Fruit fly (Drosophila melanogaster) whole organism, adult: ENCODE results near the gene mRpS26.
A peak's percentile ranks its signal among the peaks of the same experiment; 100 is the strongest.

Experiments
- CG11617 ChIP-seq: fragments of 200-800 bp; sonication (Bioruptor generic); optimal IDR thresholded peaks from 2 replicates; lab custom pipeline; 2017; ENCODE audit warnings: mild to moderate bottlenecking, missing biosample characterization, missing genetic modification reagents, missing genetic modification characterization
- CG12768 ChIP-seq: fragments of 200-800 bp; sonication (Bioruptor generic); optimal IDR thresholded peaks from 2 replicates; lab custom pipeline; 2017; ENCODE audit warnings: missing biosample characterization, missing genetic modification characterization, mild to moderate bottlenecking, moderate library complexity, missing genetic modification reagents
- CG14711 ChIP-seq: fragments of 200-800 bp; sonication (Bioruptor generic); optimal IDR thresholded peaks from 2 replicates; lab custom pipeline; 2018; ENCODE audit warnings: missing biosample characterization, mild to moderate bottlenecking, missing genetic modification characterization, moderate library complexity
- CG1620 ChIP-seq: fragments of 200-800 bp; sonication (Bioruptor generic); optimal IDR thresholded peaks from 2 replicates; lab custom pipeline; 2016; ENCODE audit warnings: missing biosample characterization, missing genetic modification characterization
- CG33017 ChIP-seq: fragments of 200-800 bp; sonication (Bioruptor generic); optimal IDR thresholded peaks from 2 replicates; lab custom pipeline; 2018; ENCODE audit warnings: missing biosample characterization, mild to moderate bottlenecking, missing genetic modification characterization, moderate library complexity
- CG5204 ChIP-seq: fragments of 200-800 bp; sonication (Bioruptor generic); optimal IDR thresholded peaks from 2 replicates; lab custom pipeline; 2016; ENCODE audit warnings: missing biosample characterization, missing genetic modification characterization
- CG7045 ChIP-seq: fragments of 200-800 bp; sonication (Bioruptor generic); optimal IDR thresholded peaks from 2 replicates; lab custom pipeline; 2017; ENCODE audit warnings: missing biosample characterization, mild to moderate bottlenecking, missing genetic modification characterization
- CG7101 ChIP-seq: fragments of 200-800 bp; sonication (Bioruptor generic); optimal IDR thresholded peaks from 2 replicates; lab custom pipeline; 2018; ENCODE audit warnings: missing biosample characterization, mild to moderate bottlenecking, missing genetic modification characterization, moderate library complexity
- Clk ChIP-seq: fragments of 200-800 bp; sonication (Bioruptor generic); optimal IDR thresholded peaks from 2 replicates; lab custom pipeline; 2017; ENCODE audit warnings: missing biosample characterization, missing genetic modification characterization
- Crg-1 ChIP-seq: fragments of 200-800 bp; sonication (Bioruptor generic); optimal IDR thresholded peaks from 2 replicates; lab custom pipeline; 2016; ENCODE audit warnings: missing biosample characterization, missing genetic modification characterization
- Hr96 ChIP-seq: fragments of 200-800 bp; sonication (Bioruptor generic); optimal IDR thresholded peaks from 2 replicates; lab custom pipeline; 2016; ENCODE audit warnings: missing biosample characterization, missing genetic modification characterization
- Mnt ChIP-seq: fragments of 200-800 bp; sonication (Bioruptor generic); optimal IDR thresholded peaks from 2 replicates; lab custom pipeline; 2016; ENCODE audit warnings: missing biosample characterization, mild to moderate bottlenecking, missing genetic modification characterization
- bab1 ChIP-seq: fragments of 200-800 bp; sonication (Bioruptor generic); optimal IDR thresholded peaks from 3 replicates; lab custom pipeline; 2019; ENCODE audit warnings: missing biosample characterization, mild to moderate bottlenecking, missing genetic modification characterization, moderate library complexity
- cic ChIP-seq: fragments of 200-800 bp; sonication (Bioruptor generic); optimal IDR thresholded peaks from 2 replicates; lab custom pipeline; 2017; ENCODE audit warnings: missing biosample characterization, mild to moderate bottlenecking, missing genetic modification characterization, moderate library complexity
- cnc ChIP-seq, 2 experiments: fragments of >200 bp; optimal IDR thresholded peaks; 2 replicates each; lab custom pipeline; 2017
- kay ChIP-seq: fragments of 200-800 bp; sonication (Bioruptor generic); peaks from one replicate; lab custom pipeline; 2016; ENCODE audit warnings: missing biosample characterization, missing genetic modification characterization, borderline replicate concordance
- ovo ChIP-seq: fragments of 200-800 bp; sonication (Bioruptor generic); optimal IDR thresholded peaks from 2 replicates; lab custom pipeline; 2016; ENCODE audit warnings: missing biosample characterization, missing genetic modification characterization
- pad ChIP-seq: fragments of 200-800 bp; sonication (Bioruptor generic); optimal IDR thresholded peaks from 3 replicates; lab custom pipeline; 2017; ENCODE audit warnings: missing biosample characterization, missing genetic modification characterization, mild to moderate bottlenecking, moderate library complexity, missing genetic modification reagents
- tj ChIP-seq: fragments of 200-800 bp; sonication (Bioruptor generic); optimal IDR thresholded peaks from 3 replicates; lab custom pipeline; 2017; ENCODE audit warnings: missing biosample characterization, mild to moderate bottlenecking, missing genetic modification characterization, moderate library complexity
- toe ChIP-seq: fragments of 200-800 bp; sonication (Bioruptor generic); optimal IDR thresholded peaks from 2 replicates; lab custom pipeline; 2016; ENCODE audit warnings: missing biosample characterization, missing genetic modification characterization

Gene mRpS26

dm6 chr3L:18079610-18080497 is 26.5 kb upstream of the mRpS26 start:
- no peak for TF ChIP-seq CG7101 (tag; lab: Kevin White, UChicago)
- TF ChIP-seq ovo: no peak
- no peak for TF ChIP-seq cnc (optimal IDR thresholded peaks at IDR 0.05; lab: Kevin White, UChicago)
- no peak for TF ChIP-seq CG7045 (GFP tag; lab: Kevin White, UChicago)
- no peak for TF ChIP-seq Clk
- no peak for TF ChIP-seq CG5204 (GFP tag; lab: Kevin White, UChicago)
- TF ChIP-seq kay (GFP tag; lab: Kevin White, UChicago): peak; percentile 27

dm6 chr3L:18081494-18081893 is 24.9 kb upstream of the mRpS26 start:
- TF ChIP-seq cnc (optimal IDR thresholded peaks at IDR 0.05; lab: Kevin White, UChicago) (no peak), CG12768 (GFP tag; lab: Kevin White, UChicago) (no peak), toe (no peak), CG7101 (tag; lab: Kevin White, UChicago) (no peak), ovo (no peak)

dm6 chr3L:18081957-18082356 is 24.4 kb upstream of the mRpS26 start:
- TF ChIP-seq Hr96 (GFP tag; lab: Kevin White, UChicago) (no peak), Mnt (no peak), kay (GFP tag; lab: Kevin White, UChicago) (no peak), CG5204 (GFP tag; lab: Kevin White, UChicago) (no peak), Clk (no peak), CG1620 (GFP tag; lab: Kevin White, UChicago) (no peak), CG14711 (tag; lab: Kevin White, UChicago) (no peak)

dm6 chr3L:18083402-18083801 is 23.0 kb upstream of the mRpS26 start:
- TF ChIP-seq Mnt (no peak), ovo (no peak), pad (GFP tag; lab: Kevin White, UChicago) (no peak), CG7045 (GFP tag; lab: Kevin White, UChicago) (no peak), bab1 (GFP tag; lab: Kevin White, UChicago) (no peak), toe (no peak), cnc (optimal IDR thresholded peaks at IDR 0.05; lab: Kevin White, UChicago) (no peak), Hr96 (GFP tag; lab: Kevin White, UChicago) (no peak), cic (GFP tag; lab: Kevin White, UChicago) (no peak), Crg-1 (GFP tag; lab: Kevin White, UChicago) (no peak), CG1620 (GFP tag; lab: Kevin White, UChicago) (no peak), CG14711 (tag; lab: Kevin White, UChicago) (no peak), kay (GFP tag; lab: Kevin White, UChicago) (no peak), tj (GFP tag; lab: Kevin White, UChicago) (no peak), CG12768 (GFP tag; lab: Kevin White, UChicago) (no peak), CG33017 (tag; lab: Kevin White, UChicago) (no peak), CG5204 (GFP tag; lab: Kevin White, UChicago) (no peak), Clk (no peak)

- no peak for TF ChIP-seq CG11617 (GFP tag; lab: Kevin White, UChicago)
- TF ChIP-seq toe: no peak
- TF ChIP-seq pad (GFP tag; lab: Kevin White, UChicago): no peak
- TF ChIP-seq tj (GFP tag; lab: Kevin White, UChicago): no peak
- no peak for TF ChIP-seq cic (GFP tag; lab: Kevin White, UChicago)
- no peak for TF ChIP-seq Clk
- no peak for TF ChIP-seq CG1620 (GFP tag; lab: Kevin White, UChicago)
- TF ChIP-seq CG7101 (tag; lab: Kevin White, UChicago): no peak
- TF ChIP-seq Crg-1 (GFP tag; lab: Kevin White, UChicago): no peak
- no peak for TF ChIP-seq bab1 (GFP tag; lab: Kevin White, UChicago)
- no peak for TF ChIP-seq CG5204 (GFP tag; lab: Kevin White, UChicago)
- TF ChIP-seq CG33017 (tag; lab: Kevin White, UChicago): no peak
- no peak for TF ChIP-seq Mnt
- no peak for TF ChIP-seq Hr96 (GFP tag; lab: Kevin White, UChicago)
These were observed 22.4 kb upstream of the mRpS26 start for dm6 chr3L:18083994-18084393.

- TF ChIP-seq CG5204 (GFP tag; lab: Kevin White, UChicago): no peak
- peak; percentile 2 for TF ChIP-seq Mnt
- peak; percentile 95 for TF ChIP-seq cic (GFP tag; lab: Kevin White, UChicago)
- peak; percentile 19 for TF ChIP-seq CG14711 (tag; lab: Kevin White, UChicago)
These were observed 19.4 kb upstream of the mRpS26 start, which contains the start of gene CG34253 for dm6 chr3L:18086754-18087685. TSS of gene CG34253 (minus strand) at chr3L:18087320.
